Worm (Caenorhabditis elegans) whole organism, mixed stage, embryonic: ENCODE results near the gene zhit-3.

Source experiments
- ces-1 ChIP-seq: fragments of 150-350 bp; optimal IDR thresholded peaks from 2 replicates; lab custom pipeline; 2014; ENCODE audit warnings: missing biosample characterization, missing genetic modification reagents, missing genetic modification characterization
- cnd-1 ChIP-seq: fragments of 200-800 bp; sonication (Bioruptor generic); optimal IDR thresholded peaks from 2 replicates; lab custom pipeline; 2018; ENCODE audit warnings: mild to moderate bottlenecking, missing genetic modification characterization, missing compliant biosample characterization
- lin-13 ChIP-seq: fragments of 150-350 bp; optimal IDR thresholded peaks from 2 replicates; lab custom pipeline; 2014; ENCODE audit warnings: missing biosample characterization, missing genetic modification characterization
- lsy-2 ChIP-seq: fragments of 150-350 bp; optimal IDR thresholded peaks from 2 replicates; lab custom pipeline; 2014; ENCODE audit warnings: missing biosample characterization, missing genetic modification characterization
- mab-5 ChIP-seq: fragments of 150-350 bp; optimal IDR thresholded peaks from 2 replicates; lab custom pipeline; 2014; ENCODE audit warnings: missing biosample characterization, missing genetic modification characterization
- nhr-12 ChIP-seq: fragments of 150-350 bp; optimal IDR thresholded peaks from 2 replicates; lab custom pipeline; 2014; ENCODE audit warnings: missing biosample characterization, missing genetic modification characterization
- nhr-28 ChIP-seq: fragments of 150-350 bp; optimal IDR thresholded peaks from 2 replicates; lab custom pipeline; 2014; ENCODE audit warnings: missing biosample characterization, missing genetic modification characterization
- nhr-76 ChIP-seq: sonication (generic microtip); optimal IDR thresholded peaks from 2 replicates; lab custom pipeline; 2017; ENCODE audit warnings: missing biosample characterization, missing genetic modification characterization
- pha-4 ChIP-seq: fragments of 150-350 bp; optimal IDR thresholded peaks from 2 replicates; lab custom pipeline; 2018; ENCODE audit warnings: missing biosample characterization, missing genetic modification reagents, missing genetic modification characterization
- snpc-4 ChIP-seq: fragments of 150-350 bp; optimal IDR thresholded peaks from 2 replicates; lab custom pipeline; 2014; ENCODE audit warnings: missing biosample characterization, missing genetic modification characterization
- sptf-1 ChIP-seq: sonication (generic microtip); optimal IDR thresholded peaks from 2 replicates; lab custom pipeline; 2017; ENCODE audit warnings: mild to moderate bottlenecking, missing genetic modification characterization, moderate library complexity, missing compliant biosample characterization
- unc-62 ChIP-seq: fragments of 150-350 bp; optimal IDR thresholded peaks from 2 replicates; lab custom pipeline; 2014; ENCODE audit warnings: missing biosample characterization, missing genetic modification reagents, missing genetic modification characterization

DNA sequence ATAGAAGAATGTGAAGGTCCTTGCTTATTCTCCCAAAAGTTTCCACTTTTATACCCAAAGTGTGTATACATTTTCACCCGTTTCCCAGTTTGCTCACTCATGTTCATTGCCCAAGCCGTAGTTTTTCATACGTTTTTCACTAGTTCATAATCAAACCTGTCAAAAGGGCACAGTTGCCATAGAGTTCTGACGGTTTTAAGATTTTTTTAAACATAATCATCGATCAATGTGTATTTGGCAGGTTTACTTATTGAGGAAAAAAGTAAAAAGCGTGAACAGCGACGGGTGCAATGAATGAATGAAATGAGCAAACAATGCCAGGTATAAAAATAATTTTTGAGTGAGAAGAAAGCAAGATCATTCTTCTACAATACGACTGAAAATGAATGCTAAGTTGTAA lies 9.4 kb upstream of the zhit-3 start, which contains the start of the genes fipr-5 and fipr-9:
- no peak for TF ChIP-seq ces-1 (GFP tag; lab: Kevin White, UChicago)
- no peak for TF ChIP-seq nhr-28 (tag; lab: Kevin White, UChicago)
- no peak for TF ChIP-seq pha-4
- no peak for TF ChIP-seq nhr-76
- TF ChIP-seq unc-62: no peak
- no peak for TF ChIP-seq sptf-1 (tag; lab: Kevin White, UChicago)
- no peak for TF ChIP-seq lsy-2
- TF ChIP-seq lin-13 (tag; lab: Kevin White, UChicago): no peak
- TF ChIP-seq mab-5 (tag; lab: Kevin White, UChicago): no peak
- no peak for TF ChIP-seq snpc-4
- TF ChIP-seq nhr-12 (tag; lab: Kevin White, UChicago): no peak
- TF ChIP-seq cnd-1 (tag; lab: Kevin White, UChicago): no peak
